Fruit fly (Drosophila melanogaster) whole organism, larva: ENCODE results near the gene Cpr65Az.

Source experiments
- noc ChIP-seq: fragments of 200-800 bp; sonication (Bioruptor generic); optimal IDR thresholded peaks from 3 replicates; lab custom pipeline; 2019; ENCODE audit warnings: missing biosample characterization, mild to moderate bottlenecking, missing genetic modification characterization, moderate library complexity

Cpr65Az gene

dm6 chr3L:6160514-6160913 is at the start of gene Cpr65Az:
TSS of gene Cpr65Az (plus strand) at chr3L:6160814.
- no peak for TF ChIP-seq noc (tag; lab: Kevin White, UChicago)

- no peak for TF ChIP-seq noc (tag; lab: Kevin White, UChicago)
These were observed 49.2 kb upstream of the Cpr65Az start for dm6 chr3L:6111458-6111857.

dm6 chr3L:6115505-6115904 is 45.1 kb upstream of the Cpr65Az start:
- TF ChIP-seq noc (tag; lab: Kevin White, UChicago), result no peak

dm6 chr3L:6116881-6117280 is 43.7 kb upstream of the Cpr65Az start:
- no peak for TF ChIP-seq noc (tag; lab: Kevin White, UChicago)

dm6 chr3L:6124616-6125408 is 35.8 kb upstream of the Cpr65Az start:
- TF ChIP-seq noc (tag; lab: Kevin White, UChicago), result no peak

- TF ChIP-seq noc (tag; lab: Kevin White, UChicago), result no peak
These were observed 35.3 kb upstream of the Cpr65Az start for dm6 chr3L:6125409-6125689.

dm6 chr3L:6129591-6129990 is 31.0 kb upstream of the Cpr65Az start:
- TF ChIP-seq noc (tag; lab: Kevin White, UChicago), result no peak

- no peak for TF ChIP-seq noc (tag; lab: Kevin White, UChicago)
These were observed 29.7 kb upstream of the Cpr65Az start, which contains the start of gene Lcp65Ag3 for dm6 chr3L:6130944-6131343. TSS of gene Lcp65Ag3 (minus strand) at chr3L:6130989.

- TF ChIP-seq noc (tag; lab: Kevin White, UChicago), result no peak
These were observed 28.6 kb upstream of the Cpr65Az start, which contains the start of gene Cpr65Au for dm6 chr3L:6132009-6132408. TSS of gene Cpr65Au (minus strand) at chr3L:6132109.

dm6 chr3L:6133546-6133945 is 27.1 kb upstream of the Cpr65Az start, which contains the start of gene Lcp65Ag2:
TSS of gene Lcp65Ag2 (minus strand) at chr3L:6133593.
- TF ChIP-seq noc (tag; lab: Kevin White, UChicago), result no peak

- TF ChIP-seq noc (tag; lab: Kevin White, UChicago), result no peak
These were observed 25.4 kb upstream of the Cpr65Az start, which contains the start of gene Lcp65Ag1 for dm6 chr3L:6135174-6135573. TSS of gene Lcp65Ag1 (minus strand) at chr3L:6135274.

- TF ChIP-seq noc (tag; lab: Kevin White, UChicago), result no peak
These were observed 23.9 kb upstream of the Cpr65Az start, which contains the start of gene Lcp65Af for dm6 chr3L:6136691-6137090. TSS of gene Lcp65Af (minus strand) at chr3L:6136791.

dm6 chr3L:6138018-6138417 is 22.6 kb upstream of the Cpr65Az start, which contains the start of gene Lcp65Ae:
TSS of gene Lcp65Ae (minus strand) at chr3L:6138118.
- TF ChIP-seq noc (tag; lab: Kevin White, UChicago), result no peak

- no peak for TF ChIP-seq noc (tag; lab: Kevin White, UChicago)
These were observed 22.0 kb upstream of the Cpr65Az start for dm6 chr3L:6138586-6138985.

- no peak for TF ChIP-seq noc (tag; lab: Kevin White, UChicago)
These were observed 20.6 kb upstream of the Cpr65Az start, which contains the start of gene Cpr65Av for dm6 chr3L:6139924-6140574. TSS of gene Cpr65Av (minus strand) at chr3L:6139974.

- TF ChIP-seq noc (tag; lab: Kevin White, UChicago), result no peak
These were observed 19.7 kb upstream of the Cpr65Az start for dm6 chr3L:6140771-6141472.
